Worm (Caenorhabditis elegans): ENCODE results near the gene T11B7.1.

The T11B7.1 gene

ce11 chrIV:8866092-8866491 is 25.6 kb downstream of the T11B7.1 start (continued):
- TF ChIP-seq lin-39 (tag; optimal IDR thresholded peaks at IDR 0.05), result no peak
- TF ChIP-seq unc-98 (GFP tag; IDR thresholded peaks at IDR 0.05), result no peak
- TF ChIP-seq lin-13 (GFP tag; optimal IDR thresholded peaks at IDR 0.05), result no peak
- TF ChIP-seq hlh-17 (GFP tag; optimal IDR thresholded peaks at IDR 0.05; ENCODE audit: borderline replicate concordance), result no peak
- TF ChIP-seq nhr-12 (tag; optimal IDR thresholded peaks at IDR 0.05), result no peak
- TF ChIP-seq efl-1 (optimal IDR thresholded peaks at IDR 0.05), result peak; percentile 59 to 68
- TF ChIP-seq efl-1 (GFP tag; optimal IDR thresholded peaks at IDR 0.05 in 1 of 2), result peak; percentile 47 to 97
- TF ChIP-seq mab-9 (GFP tag; IDR thresholded peaks at IDR 0.05), result no peak
- no peak for TF ChIP-seq jun-1 (tag; optimal IDR thresholded peaks at IDR 0.05)
- TF ChIP-seq ceh-88 (GFP tag; IDR thresholded peaks at IDR 0.05), result no peak
- peak; percentile 27 to 52 for TF ChIP-seq lsy-2 (tag; optimal IDR thresholded peaks at IDR 0.05)
- TF ChIP-seq nhr-85 (tag), result peak; percentile 78
- peak in 1 of 3 experiments; percentile 18 for TF ChIP-seq ceh-82 (tag; optimal IDR thresholded peaks at IDR 0.05)
- TF ChIP-seq ces-1 (GFP tag; optimal IDR thresholded peaks at IDR 0.05), result no peak
- TF ChIP-seq irx-1 (tag; optimal IDR thresholded peaks at IDR 0.05), result no peak
- no peak for TF ChIP-seq dsc-1 (tag; optimal IDR thresholded peaks at IDR 0.05)
- no peak for TF ChIP-seq unc-30 (tag; optimal IDR thresholded peaks at IDR 0.05)
- TF ChIP-seq sptf-1 (tag; optimal IDR thresholded peaks at IDR 0.05), result no peak
- peak; percentile 77 for TF ChIP-seq mep-1 (tag; optimal IDR thresholded peaks at IDR 0.05)
- TF ChIP-seq nhr-237 (tag; optimal IDR thresholded peaks at IDR 0.05), result no peak
- no peak for TF ChIP-seq fkh-4 (tag; optimal IDR thresholded peaks at IDR 0.05; ENCODE audit: borderline replicate concordance)
- TF ChIP-seq F16B12.6 (tag; optimal IDR thresholded peaks at IDR 0.05), result no peak
- no peak for TF ChIP-seq ceh-8 (GFP tag; optimal IDR thresholded peaks at IDR 0.05)
- TF ChIP-seq C16A3.4 (tag; optimal IDR thresholded peaks at IDR 0.05), result peak; percentile 31
- peak; percentile 60 for TF ChIP-seq skn-1 (tag; optimal IDR thresholded peaks at IDR 0.05)
- TF ChIP-seq nhr-19 (GFP tag; conservative IDR thresholded peaks at IDR 0.05), result peak; percentile 33
- TF ChIP-seq hlh-4 (tag; optimal IDR thresholded peaks at IDR 0.05), result no peak
- TF ChIP-seq C04F5.9 (tag; optimal IDR thresholded peaks at IDR 0.05), result no peak
- peak; percentile 97 for TF ChIP-seq lin-14 (GFP tag; optimal IDR thresholded peaks at IDR 0.05)
- TF ChIP-seq lir-3 (tag; optimal IDR thresholded peaks at IDR 0.05; ENCODE audit: poor library complexity), result no peak
- peak; percentile 74 for TF ChIP-seq nhr-71 (tag; optimal IDR thresholded peaks at IDR 0.05)
- peak; percentile 51 to 64 (median 56) for TF ChIP-seq dpl-1 (GFP tag; optimal IDR thresholded peaks at IDR 0.05)
- peak; percentile 67 for TF ChIP-seq snu-23 (GFP tag; optimal IDR thresholded peaks at IDR 0.05)
- TF ChIP-seq pqm-1 (tag; optimal IDR thresholded peaks at IDR 0.05), result no peak
- no peak for TF ChIP-seq ets-5 (GFP tag; IDR thresholded peaks at IDR 0.05)

- TF ChIP-seq irx-1 (tag; optimal IDR thresholded peaks at IDR 0.05) (no peak), blmp-1 (tag; optimal IDR thresholded peaks at IDR 0.05) (peak; percentile 11), lin-35 (GFP tag; optimal IDR thresholded peaks at IDR 0.05) (peak in 1 of 2 experiments; percentile 63), ztf-11 (tag; optimal IDR thresholded peaks at IDR 0.05) (no peak), egl-27 (tag; optimal IDR thresholded peaks at IDR 0.05) (no peak), Y116A8C.19 (tag; optimal IDR thresholded peaks at IDR 0.05; ENCODE audit: borderline replicate concordance) (no peak), elt-3 (tag; optimal IDR thresholded peaks at IDR 0.05) (peak in 1 of 6 experiments; percentile 61), ets-5 (GFP tag; IDR thresholded peaks at IDR 0.05) (no peak), aly-2 (tag; optimal IDR thresholded peaks at IDR 0.05) (no peak), sup-37 (GFP tag; optimal IDR thresholded peaks at IDR 0.05) (no peak), lin-39 (tag; optimal IDR thresholded peaks at IDR 0.05) (no peak), hpl-2 (GFP tag; optimal IDR thresholded peaks at IDR 0.05) (no peak), dsc-1 (tag; optimal IDR thresholded peaks at IDR 0.05) (no peak), fkh-4 (tag; optimal IDR thresholded peaks at IDR 0.05; ENCODE audit: borderline replicate concordance) (no peak), unc-62 (GFP tag; optimal IDR thresholded peaks at IDR 0.05) (no peak), F16B12.6 (tag; optimal IDR thresholded peaks at IDR 0.05) (no peak), xbp-1 (tag; optimal IDR thresholded peaks at IDR 0.05) (no peak), nhr-11 (tag; optimal IDR thresholded peaks at IDR 0.05) (no peak), nhr-20 (tag; optimal IDR thresholded peaks at IDR 0.05) (peak; percentile 4), C16A3.4 (tag; optimal IDR thresholded peaks at IDR 0.05) (no peak), tbx-2 (tag; optimal IDR thresholded peaks at IDR 0.05) (no peak), efl-1 (optimal IDR thresholded peaks at IDR 0.05) (no peak), efl-1 (GFP tag; optimal IDR thresholded peaks at IDR 0.05 in 1 of 2) (peak in 1 of 2 experiments; percentile 63), mdl-1 (tag; optimal IDR thresholded peaks at IDR 0.05) (no peak), dpl-1 (GFP tag; optimal IDR thresholded peaks at IDR 0.05) (no peak)
Measured at ce11 chrIV:8867562-8867961, 27.0 kb downstream of the T11B7.1 start.
